Worm (Caenorhabditis elegans) whole organism, mixed stage, embryonic: ENCODE data around the gene abcf-1.

Experiments
- elt-3 ChIP-seq: fragments of 150-350 bp; optimal IDR thresholded peaks from 2 replicates; lab custom pipeline; 2014; ENCODE audit warnings: missing biosample characterization, missing genetic modification characterization
- lin-13 ChIP-seq: fragments of 150-350 bp; optimal IDR thresholded peaks from 2 replicates; lab custom pipeline; 2014; ENCODE audit warnings: missing biosample characterization, missing genetic modification characterization
- nhr-28 ChIP-seq: fragments of 150-350 bp; optimal IDR thresholded peaks from 2 replicates; lab custom pipeline; 2014; ENCODE audit warnings: missing biosample characterization, missing genetic modification characterization
- pha-4 ChIP-seq: fragments of 150-350 bp; optimal IDR thresholded peaks from 2 replicates; lab custom pipeline; 2018; ENCODE audit warnings: missing biosample characterization, missing genetic modification reagents, missing genetic modification characterization
- sptf-1 ChIP-seq: sonication (generic microtip); optimal IDR thresholded peaks from 2 replicates; lab custom pipeline; 2017; ENCODE audit warnings: mild to moderate bottlenecking, missing genetic modification characterization, moderate library complexity, missing compliant biosample characterization

DNA sequence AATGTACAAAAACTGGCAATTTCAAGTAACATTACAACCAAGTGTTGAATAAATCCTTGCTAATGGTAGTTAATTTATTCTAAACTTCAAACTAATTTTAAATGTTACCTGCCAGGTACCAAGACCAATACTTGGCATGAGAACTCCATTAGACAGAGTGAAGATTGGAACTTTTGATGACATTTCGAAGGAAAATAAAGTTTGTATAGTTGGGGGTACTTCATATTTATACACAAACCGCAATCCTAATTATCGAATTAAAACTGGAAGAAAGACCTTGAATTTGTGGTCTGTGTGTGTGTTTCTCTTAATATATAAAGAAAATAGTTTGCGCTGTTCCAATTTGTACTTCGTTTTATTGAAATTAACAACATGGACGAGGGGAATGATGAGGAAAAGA is 46.7 kb upstream of the abcf-1 start, which contains the start of gene ZC443.1:
- no peak for TF ChIP-seq lin-13 (tag; lab: Kevin White, UChicago)
- no peak for TF ChIP-seq elt-3 (tag; lab: Kevin White, UChicago)
- no peak for TF ChIP-seq nhr-28
- TF ChIP-seq sptf-1 (tag; lab: Kevin White, UChicago): no peak
- TF ChIP-seq pha-4 (tag; lab: Kevin White, UChicago): no peak
